Fruit fly (Drosophila melanogaster) whole organism, embryonic: ENCODE measurements around the gene CG7387.

ENCODE experiments used
- Antp ChIP-seq: fragments of 200-800 bp; sonication (Bioruptor generic); optimal IDR thresholded peaks from 3 replicates; lab custom pipeline; 2016; ENCODE audit warnings: missing biosample characterization, missing genetic modification characterization
- Awh ChIP-seq: fragments of 200-800 bp; sonication (Bioruptor generic); IDR thresholded peaks from 2 replicates; pipeline ENCODE4, ENCODE4 v1.3.6; 2022; ENCODE audit warnings: missing biosample characterization, missing genetic modification characterization
- B-H1 ChIP-seq: fragments of 200-800 bp; sonication (Bioruptor generic); IDR thresholded peaks from 3 replicates; pipeline ENCODE4 v1.3.6; 2022; ENCODE audit warnings: missing biosample characterization, missing genetic modification characterization
- BtbVII ChIP-seq: fragments of 200-800 bp; sonication (Bioruptor generic); optimal IDR thresholded peaks from 3 replicates; lab custom pipeline; 2017; ENCODE audit warnings: missing biosample characterization, mild to moderate bottlenecking, missing genetic modification characterization
- CG11093 ChIP-seq: fragments of 200-800 bp; sonication (Bioruptor generic); IDR thresholded peaks from 3 replicates; pipeline ENCODE4 v1.3.6; 2022; ENCODE audit warnings: missing biosample characterization, missing genetic modification characterization
- CG12071 ChIP-seq: fragments of 200-800 bp; sonication (Bioruptor generic); optimal IDR thresholded peaks from 3 replicates; lab custom pipeline; 2018; ENCODE audit warnings: missing biosample characterization, mild to moderate bottlenecking, missing genetic modification characterization
- CG12104 ChIP-seq: fragments of 200-800 bp; sonication (Bioruptor generic); optimal IDR thresholded peaks from 3 replicates; lab custom pipeline; 2016; ENCODE audit warnings: missing biosample characterization, missing genetic modification characterization
- CG12155 ChIP-seq: fragments of 200-800 bp; sonication (Bioruptor generic); optimal IDR thresholded peaks from 3 replicates; lab custom pipeline; 2016; ENCODE audit warnings: missing biosample characterization, missing genetic modification characterization
- CG1233 ChIP-seq: fragments of 200-800 bp; sonication (Bioruptor generic); optimal IDR thresholded peaks from 4 replicates; lab custom pipeline; 2018; ENCODE audit warnings: missing biosample characterization, mild to moderate bottlenecking, missing genetic modification characterization
- CG13775 ChIP-seq: fragments of 200-800 bp; sonication (Bioruptor generic); optimal IDR thresholded peaks from 3 replicates; lab custom pipeline; 2017; ENCODE audit warnings: missing biosample characterization, mild to moderate bottlenecking, missing genetic modification characterization
- CG15479 ChIP-seq: fragments of 200-800 bp; sonication (Bioruptor generic); optimal IDR thresholded peaks from 3 replicates; lab custom pipeline; 2019; ENCODE audit warnings: missing biosample characterization, mild to moderate bottlenecking, missing genetic modification characterization, moderate library complexity
- CG16815 ChIP-seq: fragments of 200-800 bp; sonication (Bioruptor generic); optimal IDR thresholded peaks from 3 replicates; lab custom pipeline; 2017; ENCODE audit warnings: missing biosample characterization, mild to moderate bottlenecking, missing genetic modification characterization
- CG2120 ChIP-seq: fragments of 200-800 bp; sonication (Bioruptor generic); optimal IDR thresholded peaks from 3 replicates; lab custom pipeline; 2016; ENCODE audit warnings: missing biosample characterization, missing genetic modification characterization
- CG3065 ChIP-seq: fragments of 200-800 bp; sonication (Bioruptor generic); optimal IDR thresholded peaks from 2 replicates; lab custom pipeline; 2016; ENCODE audit warnings: missing biosample characterization, missing genetic modification characterization
- CG3995 ChIP-seq: fragments of 200-800 bp; sonication (Bioruptor generic); optimal IDR thresholded peaks from 3 replicates; lab custom pipeline; 2016; ENCODE audit warnings: missing biosample characterization, missing genetic modification characterization
- CG4707 ChIP-seq: fragments of 200-800 bp; sonication (Bioruptor generic); optimal IDR thresholded peaks from 2 replicates; lab custom pipeline; 2018; ENCODE audit warnings: missing biosample characterization, mild to moderate bottlenecking, missing genetic modification characterization, moderate library complexity
- CG5245 ChIP-seq: fragments of 200-800 bp; sonication (Bioruptor generic); optimal IDR thresholded peaks from 3 replicates; lab custom pipeline; 2016; ENCODE audit warnings: missing biosample characterization, missing genetic modification characterization
- CG7357 ChIP-seq: fragments of 200-800 bp; sonication (Bioruptor generic); IDR thresholded peaks from 3 replicates; pipeline ENCODE4 v1.3.6; 2022; ENCODE audit warnings: missing biosample characterization, missing genetic modification characterization
- CG7372 ChIP-seq: fragments of 200-800 bp; sonication (Bioruptor generic); IDR thresholded peaks from 2 replicates; pipeline ENCODE4 v1.3.6; 2022; ENCODE audit warnings: missing biosample characterization, missing genetic modification characterization
- CG7556 ChIP-seq: fragments of 200-800 bp; sonication (Bioruptor generic); optimal IDR thresholded peaks from 2 replicates; lab custom pipeline; 2017; ENCODE audit warnings: missing biosample characterization, mild to moderate bottlenecking, missing genetic modification characterization
- CG7786 ChIP-seq: fragments of 200-800 bp; sonication (Bioruptor generic); optimal IDR thresholded peaks from 2 replicates; lab custom pipeline; 2016; ENCODE audit warnings: missing biosample characterization, missing genetic modification characterization
- CG9876 ChIP-seq: fragments of 200-800 bp; sonication (Bioruptor generic); optimal IDR thresholded peaks from 2 replicates; lab custom pipeline; 2016; ENCODE audit warnings: missing biosample characterization, missing genetic modification characterization
- CTCF ChIP-seq: fragments of 200-800 bp; sonication (Bioruptor generic); optimal IDR thresholded peaks from 2 replicates; lab custom pipeline; 2017; ENCODE audit warnings: missing biosample characterization, mild to moderate bottlenecking, missing genetic modification characterization, moderate library complexity
- Camta ChIP-seq: fragments of 200-800 bp; sonication (Bioruptor generic); optimal IDR thresholded peaks from 2 replicates; lab custom pipeline; 2016; ENCODE audit warnings: missing biosample characterization, missing genetic modification characterization
- Fer1 ChIP-seq: fragments of 200-800 bp; sonication (Bioruptor generic); optimal IDR thresholded peaks from 2 replicates; lab custom pipeline; 2017; ENCODE audit warnings: missing biosample characterization, mild to moderate bottlenecking, missing genetic modification characterization
- GATAe ChIP-seq: fragments of 200-800 bp; sonication (Bioruptor generic); conservative IDR thresholded peaks from 2 replicates; pipeline ENCODE4 v1.3.6; 2022; ENCODE audit warnings: missing biosample characterization, missing genetic modification characterization
- HLH54F ChIP-seq: fragments of 200-800 bp; sonication (Bioruptor generic); optimal IDR thresholded peaks from 3 replicates; lab custom pipeline; 2016; ENCODE audit warnings: missing biosample characterization, missing genetic modification characterization
- Hsf ChIP-seq: fragments of 200-800 bp; sonication (Bioruptor generic); optimal IDR thresholded peaks from 3 replicates; lab custom pipeline; 2016; ENCODE audit warnings: missing biosample characterization, missing genetic modification characterization
- Nf-YA ChIP-seq: fragments of 200-800 bp; sonication (Bioruptor generic); IDR thresholded peaks from 2 replicates; pipeline ENCODE4 v1.3.6; 2022; ENCODE audit warnings: missing biosample characterization, missing genetic modification characterization
- YL-1 ChIP-seq: fragments of 200-800 bp; sonication (Bioruptor generic); optimal IDR thresholded peaks from 3 replicates; lab custom pipeline; 2017; ENCODE audit warnings: missing biosample characterization, mild to moderate bottlenecking, missing genetic modification characterization
- al ChIP-seq: fragments of 200-800 bp; sonication (Bioruptor generic); IDR thresholded peaks from 2 replicates; pipeline ENCODE4 v1.3.6; 2022; ENCODE audit warnings: missing biosample characterization, missing genetic modification characterization
- ap ChIP-seq: fragments of 200-800 bp; sonication (Bioruptor generic); IDR thresholded peaks from 2 replicates; pipeline ENCODE4 v1.3.6; 2022; ENCODE audit warnings: missing biosample characterization, missing genetic modification characterization
- bowl ChIP-seq: fragments of 200-800 bp; sonication (Bioruptor generic); IDR thresholded peaks from 2 replicates; pipeline ENCODE4 v1.3.6; 2022; ENCODE audit warnings: missing biosample characterization, missing genetic modification characterization
- corto ChIP-seq: fragments of 200-800 bp; sonication (Bioruptor generic); optimal IDR thresholded peaks from 2 replicates; lab custom pipeline; 2016; ENCODE audit warnings: missing biosample characterization, mild to moderate bottlenecking, missing genetic modification characterization, moderate library complexity
- ems ChIP-seq: fragments of 200-800 bp; sonication (Bioruptor generic); optimal IDR thresholded peaks from 3 replicates; lab custom pipeline; 2016; ENCODE audit warnings: missing biosample characterization, missing genetic modification characterization
- fru ChIP-seq: fragments of >200 bp; optimal IDR thresholded peaks from 2 replicates; lab custom pipeline; 2017
- hkb ChIP-seq, 2 experiments: fragments of 200-800 bp in 1 of 2; fragments of >200 bp in 1 of 2; sonication (Bioruptor generic) in 1 of 2; IDR thresholded peaks in 1 of 2; optimal IDR thresholded peaks in 1 of 2; 2 replicates each; pipeline versions ENCODE4 v1.3.6 to Lab custom; 2017 to 2022; ENCODE audit warnings: missing biosample characterization in 1 of 2, missing genetic modification characterization in 1 of 2
- insv ChIP-seq, 2 experiments: fragments of 200-800 bp; sonication (Bioruptor generic); optimal IDR thresholded peaks; 3 replicates each; lab custom pipeline; 2016 to 2018; ENCODE audit warnings: missing biosample characterization in 2 of 2, missing genetic modification characterization in 2 of 2
- kay ChIP-seq: fragments of 200-800 bp; sonication (Bioruptor generic); optimal IDR thresholded peaks from 2 replicates; lab custom pipeline; 2016; ENCODE audit warnings: missing biosample characterization, missing genetic modification characterization
- ken ChIP-seq: fragments of 200-800 bp; sonication (Bioruptor generic); IDR thresholded peaks from 3 replicates; pipeline ENCODE4 v1.3.6; 2022; ENCODE audit warnings: missing biosample characterization, missing genetic modification characterization
- lilli ChIP-seq: fragments of 200-800 bp; sonication (Bioruptor generic); optimal IDR thresholded peaks from 3 replicates; lab custom pipeline; 2016; ENCODE audit warnings: missing biosample characterization, missing genetic modification characterization
- lov ChIP-seq, 2 experiments: fragments of 200-800 bp in 1 of 2; fragments of >200 bp in 1 of 2; sonication (Bioruptor generic) in 1 of 2; IDR thresholded peaks in 1 of 2; optimal IDR thresholded peaks in 1 of 2; 2 replicates in 1 of 2; 3 replicates in 1 of 2; pipeline versions ENCODE4 v1.3.6 to Lab custom; 2017 to 2022; ENCODE audit warnings: missing biosample characterization in 1 of 2, missing genetic modification characterization in 1 of 2
- nerfin-2 ChIP-seq: fragments of 200-800 bp; sonication (Bioruptor generic); IDR thresholded peaks from 2 replicates; pipeline ENCODE4 v1.3.6; 2022; ENCODE audit warnings: missing biosample characterization, missing genetic modification characterization; ENCODE audit not compliant: partially characterized antibody
- peb ChIP-seq: fragments of 200-800 bp; sonication (Bioruptor generic); IDR thresholded peaks from 2 replicates; pipeline ENCODE4 v1.3.6; 2022; ENCODE audit warnings: missing biosample characterization, missing genetic modification characterization
- phol ChIP-seq: fragments of 200-800 bp; sonication (Bioruptor generic); optimal IDR thresholded peaks from 3 replicates; lab custom pipeline; 2018; ENCODE audit warnings: missing biosample characterization, mild to moderate bottlenecking, missing genetic modification characterization, moderate library complexity
- salm ChIP-seq: fragments of 200-800 bp; sonication (Bioruptor generic); optimal IDR thresholded peaks from 2 replicates; lab custom pipeline; 2018; ENCODE audit warnings: missing biosample characterization, mild to moderate bottlenecking, missing genetic modification characterization
- scrt ChIP-seq: fragments of 200-800 bp; sonication (Bioruptor generic); optimal IDR thresholded peaks from 2 replicates; lab custom pipeline; 2018; ENCODE audit warnings: missing biosample characterization, mild to moderate bottlenecking, missing genetic modification characterization, moderate library complexity
- sim ChIP-seq: fragments of 200-800 bp; sonication (Bioruptor generic); IDR thresholded peaks from 2 replicates; pipeline ENCODE4 v1.3.6; 2022; ENCODE audit warnings: missing biosample characterization, missing genetic modification characterization
- tap ChIP-seq: fragments of 200-800 bp; optimal IDR thresholded peaks from 3 replicates; lab custom pipeline; 2019; ENCODE audit warnings: missing biosample characterization, mild to moderate bottlenecking, missing genetic modification characterization, moderate library complexity

The CG7387 gene

dm6 chr3L:8185263-8186227 is 7.4 kb downstream of the CG7387 start (continued):
- TF ChIP-seq phol (tag; lab: Kevin White, UChicago) (peak; percentile 43), BtbVII (GFP tag; lab: Kevin White, UChicago) (peak; percentile 23), CG12071 (GFP tag; lab: Kevin White, UChicago) (no peak), B-H1 (GFP tag; lab: Robert Waterston, UW) (no peak; the same call in 2 of the 3 replicates), CG1233 (GFP tag; lab: Kevin White, UChicago) (no peak), corto (no peak), kay (GFP tag; lab: Kevin White, UChicago) (peak; percentile 43), CG3995 (GFP tag; lab: Kevin White, UChicago) (peak; percentile 68), Antp (GFP tag; lab: Kevin White, UChicago) (peak; percentile 50), YL-1 (GFP tag; lab: Kevin White, UChicago) (no peak), CG7786 (peak; percentile 67), Nf-YA (GFP tag; lab: Robert Waterston, UW) (no peak), ken (GFP tag; lab: Robert Waterston, UW) (no peak), CG7556 (peak; percentile 38), CG7372 (GFP tag; lab: Robert Waterston, UW) (0 out of 2 replicates have a peak, but pooled peaks have one; percentile 27), bowl (GFP tag; lab: Robert Waterston, UW) (no peak), CG11093 (GFP tag; lab: Robert Waterston, UW) (no peak), Hsf (GFP tag; lab: Kevin White, UChicago) (peak; percentile 57), salm (tag; lab: Kevin White, UChicago) (no peak), CG5245 (GFP tag; lab: Kevin White, UChicago) (no peak), HLH54F (GFP tag; lab: Kevin White, UChicago) (peak; percentile 57), CG12104 (GFP tag; lab: Kevin White, UChicago) (peak; percentile 38), CG12155 (peak; percentile 47), Camta (GFP tag; lab: Kevin White, UChicago) (peak; percentile 12), scrt (GFP tag; lab: Kevin White, UChicago) (peak; percentile 19), CG4707 (GFP tag; lab: Kevin White, UChicago) (no peak), hkb (optimal IDR thresholded peaks at IDR 0.05; lab: Kevin White, UChicago) (no peak), hkb (GFP tag; IDR thresholded peaks at IDR 0.05; lab: Robert Waterston, UW) (peak; percentile 63), al (GFP tag; lab: Robert Waterston, UW) (no peak; the same call in 1 of the 2 replicates), tap (tag; lab: Kevin White, UChicago) (peak; percentile 31), CG2120 (GFP tag; lab: Kevin White, UChicago) (peak; percentile 74), nerfin-2 (GFP tag; lab: Robert Waterston, UW) (no peak), CG3065 (GFP tag; lab: Kevin White, UChicago) (no peak), GATAe (GFP tag; lab: Robert Waterston, UW) (peak; percentile 71; the same call in 1 of the 2 replicates), CG15479 (GFP tag; lab: Kevin White, UChicago) (no peak), lov (optimal IDR thresholded peaks at IDR 0.05; lab: Kevin White, UChicago) (no peak), lov (GFP tag; IDR thresholded peaks at IDR 0.05; lab: Robert Waterston, UW) (no peak), Fer1 (GFP tag; lab: Kevin White, UChicago) (peak; percentile 53), CTCF (GFP tag; lab: Kevin White, UChicago) (no peak), Awh (GFP tag; lab: Robert Waterston, UW) (0 out of 2 replicates have a peak, but pooled peaks have one; percentile 25), CG13775 (GFP tag; lab: Kevin White, UChicago) (no peak), ap (GFP tag; lab: Robert Waterston, UW) (no peak), CG7357 (GFP tag; lab: Robert Waterston, UW) (peak; percentile 53; the same call in 1 of the 3 replicates), ems (GFP tag; lab: Kevin White, UChicago) (peak; percentile 18), sim (GFP tag; lab: Robert Waterston, UW) (no peak), CG16815 (GFP tag; lab: Kevin White, UChicago) (no peak), CG9876 (GFP tag; lab: Kevin White, UChicago) (no peak), insv (GFP tag; optimal IDR thresholded peaks at IDR 0.05; lab: Kevin White, UChicago) (no peak), lilli (GFP tag; lab: Kevin White, UChicago) (peak; percentile 64), peb (GFP tag; lab: Robert Waterston, UW) (peak; percentile 14; the same call in 1 of the 2 replicates), fru (lab: Kevin White, UChicago) (no peak)
